Worm (Caenorhabditis elegans) whole organism, L1 larva: ENCODE data around the gene T25F10.3.

Experiments used
- C04F5.9 ChIP-seq: sonication (generic microtip); optimal IDR thresholded peaks from 2 replicates; lab custom pipeline; 2016; ENCODE audit warnings: missing genetic modification characterization, missing compliant biosample characterization
- C16A3.4 ChIP-seq: fragments of 150-350 bp; optimal IDR thresholded peaks from 2 replicates; lab custom pipeline; 2014; ENCODE audit warnings: missing biosample characterization, missing genetic modification characterization
- C34B4.2 ChIP-seq: sonication (generic microtip); optimal IDR thresholded peaks from 2 replicates; lab custom pipeline; 2017; ENCODE audit warnings: mild to moderate bottlenecking, missing genetic modification characterization, missing compliant biosample characterization
- F16B12.6 ChIP-seq: fragments of 150-350 bp; optimal IDR thresholded peaks from 2 replicates; lab custom pipeline; 2014; ENCODE audit warnings: missing biosample characterization, missing genetic modification characterization
- alr-1 ChIP-seq: fragments of 200-800 bp; sonication (Bioruptor generic); optimal IDR thresholded peaks from 2 replicates; lab custom pipeline; 2018; ENCODE audit warnings: borderline replicate concordance, mild to moderate bottlenecking, missing genetic modification characterization, missing compliant biosample characterization
- aly-2 ChIP-seq: fragments of 150-350 bp; optimal IDR thresholded peaks from 2 replicates; lab custom pipeline; 2014; ENCODE audit warnings: missing biosample characterization, missing genetic modification characterization
- blmp-1 ChIP-seq: fragments of 150-350 bp; optimal IDR thresholded peaks from 2 replicates; lab custom pipeline; 2014; ENCODE audit warnings: missing biosample characterization, missing genetic modification characterization
- ceh-8 ChIP-seq: fragments of 200-800 bp; sonication (Bioruptor generic); optimal IDR thresholded peaks from 2 replicates; lab custom pipeline; 2018; ENCODE audit warnings: mild to moderate bottlenecking, missing genetic modification characterization, moderate library complexity, missing compliant biosample characterization
- ceh-82 ChIP-seq, 3 experiments: fragments of 150-350 bp in 1 of 3; sonication (generic microtip) in 2 of 3; optimal IDR thresholded peaks; 2 replicates each; lab custom pipeline; 2014 to 2017; ENCODE audit warnings: missing biosample characterization in 3 of 3, missing genetic modification characterization in 3 of 3
- ceh-88 ChIP-seq: fragments of 200-800 bp; sonication (Bioruptor generic); IDR thresholded peaks from 2 replicates; pipeline ENCODE4 v1.3.6; 2022; ENCODE audit warnings: missing genetic modification characterization, missing compliant biosample characterization
- egl-13 ChIP-seq: sonication (generic microtip); optimal IDR thresholded peaks from 2 replicates; lab custom pipeline; 2016; ENCODE audit warnings: missing genotype, missing genetic modification reagents, missing genetic modification characterization, missing compliant biosample characterization
- egl-27 ChIP-seq, 2 experiments: fragments of 150-350 bp in 1 of 2; sonication (generic microtip); optimal IDR thresholded peaks; 3 replicates each; lab custom pipeline; 2017 to 2018; ENCODE audit warnings: missing biosample characterization in 2 of 2, missing genetic modification characterization in 2 of 2, missing genetic modification reagents in 2 of 2
- elt-2 ChIP-seq: sonication (generic microtip); optimal IDR thresholded peaks from 2 replicates; lab custom pipeline; 2016; ENCODE audit warnings: missing genetic modification characterization, mild to moderate bottlenecking, inconsistent platforms, missing compliant biosample characterization, missing genetic modification reagents
- elt-3 ChIP-seq, 6 experiments: fragments of 150-350 bp in 1 of 6; sonication (generic microtip); optimal IDR thresholded peaks; 2 replicates each; lab custom pipeline; 2017 to 2018; ENCODE audit warnings: missing biosample characterization in 6 of 6, missing genetic modification characterization in 6 of 6, inconsistent platforms in 1 of 6
- ets-5 ChIP-seq: fragments of 200-800 bp; sonication (Bioruptor generic); IDR thresholded peaks from 2 replicates; pipeline ENCODE4 v1.3.6; 2022; ENCODE audit warnings: missing genetic modification characterization, missing compliant biosample characterization
- fkh-10 ChIP-seq: sonication (generic microtip); optimal IDR thresholded peaks from 2 replicates; lab custom pipeline; 2017; ENCODE audit warnings: missing biosample characterization, missing genetic modification reagents, missing genetic modification characterization
- fkh-4 ChIP-seq: sonication (generic microtip); optimal IDR thresholded peaks from 2 replicates; lab custom pipeline; 2016; ENCODE audit warnings: missing compliant biosample characterization, missing genetic modification characterization, borderline replicate concordance
- fkh-8 ChIP-seq: sonication (generic microtip); optimal IDR thresholded peaks from 2 replicates; lab custom pipeline; 2016; ENCODE audit warnings: mild to moderate bottlenecking, missing genetic modification characterization, missing compliant biosample characterization
- irx-1 ChIP-seq: sonication (generic microtip); optimal IDR thresholded peaks from 2 replicates; lab custom pipeline; 2016; ENCODE audit warnings: missing genetic modification characterization, missing compliant biosample characterization
- jun-1 ChIP-seq: fragments of 150-350 bp; optimal IDR thresholded peaks from 2 replicates; lab custom pipeline; 2014; ENCODE audit warnings: missing biosample characterization, missing genetic modification reagents, missing genetic modification characterization
- lin-13 ChIP-seq: fragments of 150-350 bp; optimal IDR thresholded peaks from 2 replicates; lab custom pipeline; 2014; ENCODE audit warnings: missing biosample characterization, missing genetic modification reagents, missing genetic modification characterization
- lin-14 ChIP-seq: fragments of 200-800 bp; sonication (Bioruptor generic); optimal IDR thresholded peaks from 2 replicates; lab custom pipeline; 2018; ENCODE audit warnings: mild to moderate bottlenecking, missing genetic modification characterization, moderate library complexity, missing compliant biosample characterization
- lin-15B ChIP-seq: fragments of 150-350 bp; sonication (generic microtip); optimal IDR thresholded peaks from 3 replicates; lab custom pipeline; 2014; ENCODE audit warnings: missing biosample characterization, missing genetic modification characterization
- lin-35 ChIP-seq, 2 experiments: fragments of 150-350 bp; optimal IDR thresholded peaks; 2 replicates each; lab custom pipeline; 2014; ENCODE audit warnings: missing biosample characterization in 2 of 2, missing genetic modification characterization in 2 of 2, missing genetic modification reagents in 2 of 2
- lir-3 ChIP-seq: sonication (generic microtip); optimal IDR thresholded peaks from 2 replicates; lab custom pipeline; 2016; ENCODE audit warnings: mild to moderate bottlenecking, missing genetic modification characterization, moderate library complexity, missing compliant biosample characterization; ENCODE audit not compliant: poor library complexity
- lsy-2 ChIP-seq, 2 experiments: fragments of 150-350 bp; optimal IDR thresholded peaks; 2 replicates each; lab custom pipeline; 2014; ENCODE audit warnings: missing biosample characterization in 2 of 2, missing genetic modification characterization in 2 of 2
- mab-9 ChIP-seq: fragments of 200-800 bp; sonication (Bioruptor generic); IDR thresholded peaks from 2 replicates; pipeline ENCODE4 v1.3.6; 2022; ENCODE audit warnings: missing genetic modification reagents, missing genetic modification characterization, missing compliant biosample characterization
- nhr-11 ChIP-seq: fragments of 150-350 bp; optimal IDR thresholded peaks from 2 replicates; lab custom pipeline; 2014; ENCODE audit warnings: missing biosample characterization, missing genetic modification characterization
- nhr-12 ChIP-seq: sonication (generic microtip); optimal IDR thresholded peaks from 2 replicates; lab custom pipeline; 2017; ENCODE audit warnings: missing biosample characterization, missing genetic modification characterization
- nhr-19 ChIP-seq: fragments of 200-800 bp; sonication (Bioruptor generic); conservative IDR thresholded peaks from 2 replicates; pipeline ENCODE4 v1.3.6; 2022; ENCODE audit warnings: missing genetic modification characterization, missing compliant biosample characterization
- nhr-47 ChIP-seq: sonication (generic microtip); optimal IDR thresholded peaks from 2 replicates; lab custom pipeline; 2016; ENCODE audit warnings: mild to moderate bottlenecking, missing genetic modification characterization, moderate library complexity, missing compliant biosample characterization
- nhr-71 ChIP-seq: sonication (generic microtip); optimal IDR thresholded peaks from 2 replicates; lab custom pipeline; 2016; ENCODE audit warnings: mild to moderate bottlenecking, missing genetic modification characterization, moderate library complexity, missing compliant biosample characterization
- nhr-76 ChIP-seq: sonication (generic microtip); optimal IDR thresholded peaks from 2 replicates; lab custom pipeline; 2017; ENCODE audit warnings: missing biosample characterization, missing genetic modification characterization
- nhr-85 ChIP-seq: sonication (generic microtip); peaks from one replicate; lab custom pipeline; 2016; ENCODE audit warnings: missing genetic modification characterization, inconsistent platforms, missing compliant biosample characterization
- nhr-90 ChIP-seq: sonication (generic microtip); optimal IDR thresholded peaks from 2 replicates; lab custom pipeline; 2016; ENCODE audit warnings: mild to moderate bottlenecking, missing genetic modification characterization, missing compliant biosample characterization; ENCODE audit not compliant: poor library complexity
- pax-3 ChIP-seq: fragments of 200-800 bp; sonication (Bioruptor generic); optimal IDR thresholded peaks from 2 replicates; lab custom pipeline; 2018; ENCODE audit warnings: mild to moderate bottlenecking, missing genetic modification characterization, moderate library complexity, missing compliant biosample characterization
- rnt-1 ChIP-seq: sonication (generic microtip); optimal IDR thresholded peaks from 2 replicates; lab custom pipeline; 2016; ENCODE audit warnings: mild to moderate bottlenecking, missing genetic modification characterization, moderate library complexity, missing compliant biosample characterization
- skn-1 ChIP-seq: fragments of 150-350 bp; optimal IDR thresholded peaks from 2 replicates; lab custom pipeline; 2014; ENCODE audit warnings: missing biosample characterization, missing genetic modification characterization
- snpc-4 ChIP-seq: fragments of 150-350 bp; optimal IDR thresholded peaks from 2 replicates; lab custom pipeline; 2014; ENCODE audit warnings: missing biosample characterization, missing genetic modification characterization
- snu-23 ChIP-seq: sonication (generic microtip); optimal IDR thresholded peaks from 2 replicates; lab custom pipeline; 2016; ENCODE audit warnings: missing genetic modification characterization, missing compliant biosample characterization
- sox-4 ChIP-seq: sonication (generic microtip); optimal IDR thresholded peaks from 2 replicates; lab custom pipeline; 2016; ENCODE audit warnings: missing genetic modification characterization, missing compliant biosample characterization
- swsn-7 ChIP-seq: sonication (generic microtip); optimal IDR thresholded peaks from 2 replicates; lab custom pipeline; 2016; ENCODE audit warnings: missing genetic modification characterization, missing compliant biosample characterization
- tbx-2 ChIP-seq: sonication (generic microtip); optimal IDR thresholded peaks from 2 replicates; lab custom pipeline; 2016; ENCODE audit warnings: missing genetic modification characterization, missing compliant biosample characterization
- tlp-1 ChIP-seq: fragments of 150-350 bp; optimal IDR thresholded peaks from 2 replicates; lab custom pipeline; 2014; ENCODE audit warnings: missing biosample characterization, missing genetic modification characterization
- unc-30 ChIP-seq: sonication (generic microtip); optimal IDR thresholded peaks from 2 replicates; lab custom pipeline; 2017; ENCODE audit warnings: missing biosample characterization, missing genetic modification characterization
- unc-86 ChIP-seq: sonication (generic microtip); optimal IDR thresholded peaks from 2 replicates; lab custom pipeline; 2016; ENCODE audit warnings: missing genetic modification characterization, missing compliant biosample characterization
- xbp-1 ChIP-seq: sonication (generic microtip); optimal IDR thresholded peaks from 2 replicates; lab custom pipeline; 2016; ENCODE audit warnings: missing genetic modification characterization, missing compliant biosample characterization
- zag-1 ChIP-seq: fragments of 150-350 bp; optimal IDR thresholded peaks from 2 replicates; lab custom pipeline; 2014; ENCODE audit warnings: missing biosample characterization, missing genetic modification characterization
- zip-4 ChIP-seq: fragments of 200-800 bp; sonication (Bioruptor generic); optimal IDR thresholded peaks from 2 replicates; lab custom pipeline; 2018; ENCODE audit warnings: mild to moderate bottlenecking, missing genetic modification characterization, moderate library complexity, missing compliant biosample characterization
- ztf-11 ChIP-seq, 2 experiments: sonication (generic microtip); optimal IDR thresholded peaks; 2 replicates each; lab custom pipeline; 2016 to 2017; ENCODE audit warnings: missing genetic modification characterization in 2 of 2, missing biosample characterization in 1 of 2, missing compliant biosample characterization in 1 of 2

Gene T25F10.3

ce11 chrV:6784853-6785492 is 40.1 kb downstream of the T25F10.3 start, which contains the start of the genes spn-4 and spe-39 (continued):
- TF ChIP-seq sox-4, result peak; percentile 70
- peak; percentile 81 for TF ChIP-seq nhr-90 (tag; lab: Kevin White, UChicago)
- TF ChIP-seq skn-1 (tag; lab: Kevin White, UChicago), result peak; percentile 90
- TF ChIP-seq unc-86 (tag; lab: Kevin White, UChicago), result peak; percentile 66
- peak; percentile 28 for TF ChIP-seq F16B12.6
- peak; percentile 87 for TF ChIP-seq nhr-47
- TF ChIP-seq blmp-1 (tag; lab: Kevin White, UChicago), result peak; percentile 66
- TF ChIP-seq ets-5 (GFP tag; lab: Robert Waterston, UW), result no peak
- TF ChIP-seq mab-9, result peak; percentile 20; the same call in 1 of the 2 replicates
- peak; percentile 67 for TF ChIP-seq lir-3 (tag; lab: Kevin White, UChicago)
- TF ChIP-seq tbx-2 (tag; lab: Kevin White, UChicago), result peak; percentile 73
- no peak for TF ChIP-seq zip-4
- TF ChIP-seq nhr-12 (tag; lab: Kevin White, UChicago), result no peak
- peak; percentile 69 for TF ChIP-seq egl-13 (tag; lab: Kevin White, UChicago)
- TF ChIP-seq snu-23 (GFP tag; lab: Kevin White, UChicago), result peak; percentile 84
- TF ChIP-seq lin-35 (GFP tag; optimal IDR thresholded peaks at IDR 0.05; lab: Kevin White, UChicago), result peak; percentile 93 to 97
- no peak for TF ChIP-seq ceh-88
- peak; percentile 89 for TF ChIP-seq nhr-85 (tag; lab: Kevin White, UChicago)
- peak; percentile 28 for TF ChIP-seq fkh-4 (tag; lab: Kevin White, UChicago)
- peak; percentile 1 for TF ChIP-seq C04F5.9 (tag; lab: Kevin White, UChicago)
- TF ChIP-seq lsy-2 (tag; optimal IDR thresholded peaks at IDR 0.05; lab: Kevin White, UChicago), result peak; percentile 76 to 78
- no peak for TF ChIP-seq C34B4.2 (tag; lab: Kevin White, UChicago)
- TF ChIP-seq unc-30 (tag; lab: Kevin White, UChicago), result no peak
- TF ChIP-seq fkh-8 (tag; lab: Kevin White, UChicago), result peak; percentile 29
- TF ChIP-seq nhr-76 (tag; lab: Kevin White, UChicago), result peak; percentile 51
- peak; percentile 79 for TF ChIP-seq xbp-1 (tag; lab: Kevin White, UChicago)
- no peak for TF ChIP-seq zag-1
- peak; percentile 25 for TF ChIP-seq nhr-11 (tag; lab: Kevin White, UChicago)
- peak; percentile 54 for TF ChIP-seq aly-2
- peak; percentile 53 for TF ChIP-seq ceh-8 (GFP tag; lab: Kevin White, UChicago)
- TF ChIP-seq jun-1 (tag; lab: Kevin White, UChicago), result peak; percentile 61
- peak in 2 of 6 experiments; percentile 42 to 55 for TF ChIP-seq elt-3 (tag; optimal IDR thresholded peaks at IDR 0.05; lab: Kevin White, UChicago)
- peak in 1 of 2 experiments; percentile 72 for TF ChIP-seq ztf-11 (tag; optimal IDR thresholded peaks at IDR 0.05; lab: Kevin White, UChicago)
- no peak for TF ChIP-seq egl-27 (tag; optimal IDR thresholded peaks at IDR 0.05; lab: Kevin White, UChicago)
- TF ChIP-seq ceh-82 (tag; optimal IDR thresholded peaks at IDR 0.05; lab: Kevin White, UChicago), result peak; percentile 53 to 76 (median 63)
- peak; percentile 81 for TF ChIP-seq swsn-7 (tag; lab: Kevin White, UChicago)
- peak; percentile 67 for TF ChIP-seq irx-1 (tag; lab: Kevin White, UChicago)
- TF ChIP-seq nhr-19, result peak; percentile 73
- TF ChIP-seq elt-2 (tag; lab: Kevin White, UChicago), result peak; percentile 65
- peak; percentile 68 for TF ChIP-seq lin-14 (GFP tag; lab: Kevin White, UChicago)
- no peak for TF ChIP-seq pax-3 (tag; lab: Kevin White, UChicago)
- peak; percentile 83 for TF ChIP-seq C16A3.4 (tag; lab: Kevin White, UChicago)
- TF ChIP-seq tlp-1 (tag; lab: Kevin White, UChicago), result no peak
- TF ChIP-seq alr-1 (tag; lab: Kevin White, UChicago), result no peak
- TF ChIP-seq nhr-71 (tag; lab: Kevin White, UChicago), result peak; percentile 86
- peak; percentile 57 for TF ChIP-seq lin-15B (tag; lab: Kevin White, UChicago)
- TF ChIP-seq snpc-4 (tag; lab: Kevin White, UChicago), result peak; percentile 88
- peak; percentile 92 for TF ChIP-seq rnt-1 (tag; lab: Kevin White, UChicago)
- TF ChIP-seq lin-13, result peak; percentile 80
- peak; percentile 3 for TF ChIP-seq fkh-10 (GFP tag; lab: Kevin White, UChicago)
